Fruit fly (Drosophila melanogaster): ENCODE results near the gene CG12947.

Gene CG12947

DNA sequence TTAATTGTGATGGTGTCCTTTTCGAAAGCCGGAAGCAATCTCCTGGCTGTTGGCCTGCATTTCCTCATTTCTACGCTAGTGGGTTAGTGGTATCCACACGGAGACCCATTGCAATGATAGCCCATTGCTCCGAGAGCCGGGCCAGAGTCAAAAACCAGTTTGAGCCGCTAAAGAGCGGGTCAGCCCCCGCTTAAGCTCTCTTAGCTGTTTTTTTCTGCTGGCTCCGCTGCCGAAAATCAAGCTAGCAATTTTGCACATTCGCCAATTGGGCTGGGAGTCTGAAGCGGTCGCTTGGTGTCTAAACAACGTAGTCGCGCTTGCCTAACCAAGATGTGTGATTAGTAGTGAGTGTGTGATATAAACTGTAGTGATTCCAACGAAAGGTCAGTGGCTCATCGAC is at the start of gene CG12947:
CG12947 (plus strand) TSS at position 301 of the 400 bp plus-strand sequence.
- TF ChIP-seq h (optimal IDR thresholded peaks at IDR 0.05) (no peak), psq (optimal IDR thresholded peaks at IDR 0.05) (no peak), ttk (optimal IDR thresholded peaks at IDR 0.05) (no peak), Myc (optimal IDR thresholded peaks at IDR 0.05) (no peak), Sin3A (optimal IDR thresholded peaks at IDR 0.05) (no peak), insv (optimal IDR thresholded peaks at IDR 0.05) (no peak)

DNA sequence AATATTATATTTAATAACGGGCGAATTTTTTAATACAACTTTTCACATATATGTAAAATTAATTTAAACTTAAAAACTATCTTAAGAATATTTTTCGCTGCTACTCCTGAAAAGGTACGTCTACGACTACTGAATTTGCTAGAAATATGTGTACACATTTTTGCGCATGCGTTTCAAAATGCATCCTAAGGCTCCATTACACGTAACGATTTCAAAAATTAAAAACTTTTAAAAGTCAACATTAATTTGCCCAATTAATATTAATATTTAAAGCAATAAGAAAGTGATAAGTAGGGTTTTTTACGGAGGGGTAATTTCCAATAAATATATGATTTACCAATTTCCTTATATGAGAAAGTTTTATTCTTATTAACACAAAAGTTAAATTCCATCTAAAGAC is 49.1 kb upstream of the CG12947 start, which contains the start of gene FoxP:
FoxP (minus strand) TSS at position 89 of the 400 bp plus-strand sequence.
- TF ChIP-seq psq (optimal IDR thresholded peaks at IDR 0.05) = no peak
- TF ChIP-seq Sin3A (optimal IDR thresholded peaks at IDR 0.05) = no peak
- TF ChIP-seq insv (optimal IDR thresholded peaks at IDR 0.05) = no peak
- TF ChIP-seq ttk (optimal IDR thresholded peaks at IDR 0.05) = no peak
- TF ChIP-seq Myc (optimal IDR thresholded peaks at IDR 0.05) = no peak
- TF ChIP-seq h (optimal IDR thresholded peaks at IDR 0.05) = no peak

DNA sequence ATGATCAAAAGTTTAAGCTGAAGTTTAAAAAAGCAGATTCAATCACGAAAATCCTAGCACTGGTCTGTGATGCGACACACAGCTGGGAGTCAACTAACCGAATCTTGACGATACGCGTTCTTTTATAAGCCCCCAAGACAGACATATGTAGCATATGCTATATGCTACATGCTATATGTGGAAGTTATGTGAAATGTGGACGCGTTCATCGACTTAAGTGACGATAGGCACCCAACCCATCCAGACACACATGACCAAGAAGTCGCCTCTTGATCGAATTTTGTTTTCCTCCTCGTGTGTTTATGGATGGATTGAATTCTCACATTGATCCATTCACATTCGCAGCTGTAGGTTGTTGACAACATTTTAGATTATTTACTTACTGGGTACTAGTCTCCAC is 46.7 kb upstream of the CG12947 start, which contains the start of gene alphaTub85E:
alphaTub85E (minus strand) TSS at position 101 of the 400 bp plus-strand sequence.
- TF ChIP-seq psq (optimal IDR thresholded peaks at IDR 0.05) = no peak

DNA sequence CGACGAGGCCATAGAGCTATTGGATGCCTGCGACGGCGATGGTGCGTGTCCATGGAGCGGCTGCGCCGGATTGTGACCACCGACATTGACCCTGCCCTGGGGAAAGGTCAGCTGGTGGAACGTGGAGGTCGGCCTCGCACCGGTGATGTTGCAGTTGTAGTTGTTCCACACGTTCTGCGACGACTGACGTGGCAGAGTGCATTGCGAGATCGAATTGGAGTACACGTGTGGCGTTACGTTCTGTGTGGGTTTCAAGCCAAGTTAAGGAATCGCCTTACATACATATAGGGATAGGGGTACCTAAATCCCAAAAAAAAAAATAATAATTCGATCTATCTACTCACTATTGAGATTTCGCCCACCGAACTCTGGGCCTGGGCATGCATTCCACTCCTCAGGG is 44.7 kb upstream of the CG12947 start:
- no peak for TF ChIP-seq insv (optimal IDR thresholded peaks at IDR 0.05)
- TF ChIP-seq Sin3A (optimal IDR thresholded peaks at IDR 0.05) = no peak
- no peak for TF ChIP-seq h (optimal IDR thresholded peaks at IDR 0.05)
- no peak for TF ChIP-seq Myc (optimal IDR thresholded peaks at IDR 0.05)
- no peak for TF ChIP-seq ttk (optimal IDR thresholded peaks at IDR 0.05)
- no peak for TF ChIP-seq psq (optimal IDR thresholded peaks at IDR 0.05)

DNA sequence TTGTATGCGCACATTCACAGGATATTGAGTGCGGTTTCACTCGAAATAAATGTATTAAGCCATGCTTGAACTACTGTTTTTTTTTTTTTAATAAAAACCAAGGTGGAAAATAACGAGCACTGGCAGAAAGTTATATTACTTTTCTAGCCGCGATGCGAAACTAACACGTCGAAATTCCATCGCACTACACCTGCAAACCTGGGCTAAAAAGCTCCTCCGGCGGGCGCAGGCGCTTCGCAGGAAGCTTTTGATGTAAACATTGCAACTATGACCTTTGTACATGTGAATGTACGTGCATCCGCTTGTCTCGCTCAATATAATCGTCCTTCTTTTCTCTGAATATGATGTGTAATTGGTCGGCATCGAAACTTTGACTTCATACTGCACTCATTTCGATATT is 40.1 kb upstream of the CG12947 start, which contains the start of gene side-VII:
side-VII (minus strand) TSS at position 187 of the 400 bp plus-strand sequence.
- no peak for TF ChIP-seq Sin3A (optimal IDR thresholded peaks at IDR 0.05)
- no peak for TF ChIP-seq h (optimal IDR thresholded peaks at IDR 0.05)
- no peak for TF ChIP-seq Myc (optimal IDR thresholded peaks at IDR 0.05)
- no peak for TF ChIP-seq insv (optimal IDR thresholded peaks at IDR 0.05)
- no peak for TF ChIP-seq psq (optimal IDR thresholded peaks at IDR 0.05)
- no peak for TF ChIP-seq ttk (optimal IDR thresholded peaks at IDR 0.05)

DNA sequence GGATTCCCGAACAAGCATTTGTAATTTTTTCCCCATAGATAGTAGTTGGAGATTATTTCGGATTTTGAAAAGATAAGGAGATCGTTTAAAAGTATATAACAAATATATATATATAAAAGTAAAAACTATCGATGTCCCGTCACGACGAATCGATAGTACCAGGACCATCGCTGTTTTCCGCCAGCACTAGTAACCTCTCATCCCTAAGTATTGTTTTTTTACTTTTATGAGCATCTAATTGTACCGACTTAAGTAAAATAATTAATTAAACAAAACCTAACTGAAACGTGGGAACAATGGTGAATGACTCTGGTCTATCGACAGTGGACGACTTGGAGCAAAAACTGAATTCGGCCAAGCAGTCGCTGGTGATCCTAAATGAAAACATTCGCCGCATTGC is 39.2 kb upstream of the CG12947 start, which contains the start of gene Pnn:
Pnn (plus strand) TSS at position 187 of the 400 bp plus-strand sequence.
- TF ChIP-seq insv (optimal IDR thresholded peaks at IDR 0.05) (no peak), psq (optimal IDR thresholded peaks at IDR 0.05) (no peak), Sin3A (optimal IDR thresholded peaks at IDR 0.05) (no peak), Myc (optimal IDR thresholded peaks at IDR 0.05) (no peak), ttk (optimal IDR thresholded peaks at IDR 0.05) (no peak)

DNA sequence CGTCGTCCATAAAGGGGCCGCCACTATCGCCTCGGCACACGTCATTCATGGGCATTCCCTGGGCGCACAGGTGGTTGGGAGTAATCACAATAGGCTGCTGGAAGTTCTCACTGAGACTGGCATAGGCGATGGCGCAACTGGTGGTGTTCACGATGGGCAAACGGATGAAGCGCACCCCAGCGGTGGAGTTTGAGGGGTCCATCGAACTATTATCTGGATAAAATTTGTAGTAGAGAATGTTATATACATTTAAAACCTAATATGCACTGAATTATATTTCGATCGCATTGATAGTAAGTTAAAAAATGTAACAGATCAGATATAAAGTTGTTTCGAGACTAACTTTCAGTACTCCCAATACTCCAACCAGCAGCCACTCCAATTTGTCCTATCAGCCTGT is 36.6 kb upstream of the CG12947 start, which contains the start of gene CG31415:
CG31415 (plus strand) TSS at position 301 of the 400 bp plus-strand sequence.
- TF ChIP-seq ttk (optimal IDR thresholded peaks at IDR 0.05) (no peak), Sin3A (optimal IDR thresholded peaks at IDR 0.05) (no peak), psq (optimal IDR thresholded peaks at IDR 0.05) (no peak), insv (optimal IDR thresholded peaks at IDR 0.05) (no peak), Myc (optimal IDR thresholded peaks at IDR 0.05) (no peak)

DNA sequence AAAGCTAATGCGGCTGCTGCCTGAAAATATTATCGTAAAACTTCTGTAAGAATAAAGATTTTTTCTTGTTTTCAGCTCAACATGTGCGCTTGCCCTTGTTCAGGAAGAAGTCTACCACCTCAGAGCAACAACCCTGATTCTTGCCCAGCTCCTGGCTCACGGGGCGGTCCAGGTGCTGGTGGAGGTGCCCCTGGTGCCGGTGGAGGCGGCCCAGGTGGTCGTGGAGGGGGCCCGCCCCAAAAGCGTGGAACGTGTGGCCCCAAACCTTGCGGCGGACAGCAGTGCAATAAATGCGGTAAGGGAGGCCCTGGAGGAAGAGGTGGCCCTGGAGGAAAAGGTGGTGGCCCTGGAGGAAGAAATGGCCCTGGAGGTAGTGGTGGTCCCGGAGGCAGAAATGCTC is 35.9 kb upstream of the CG12947 start:
- no peak for TF ChIP-seq Sin3A (optimal IDR thresholded peaks at IDR 0.05)
- TF ChIP-seq ttk (optimal IDR thresholded peaks at IDR 0.05) = no peak
- TF ChIP-seq Myc (optimal IDR thresholded peaks at IDR 0.05) = no peak
- TF ChIP-seq psq (optimal IDR thresholded peaks at IDR 0.05) = no peak
- no peak for TF ChIP-seq h (optimal IDR thresholded peaks at IDR 0.05)
- TF ChIP-seq insv (optimal IDR thresholded peaks at IDR 0.05) = no peak

DNA sequence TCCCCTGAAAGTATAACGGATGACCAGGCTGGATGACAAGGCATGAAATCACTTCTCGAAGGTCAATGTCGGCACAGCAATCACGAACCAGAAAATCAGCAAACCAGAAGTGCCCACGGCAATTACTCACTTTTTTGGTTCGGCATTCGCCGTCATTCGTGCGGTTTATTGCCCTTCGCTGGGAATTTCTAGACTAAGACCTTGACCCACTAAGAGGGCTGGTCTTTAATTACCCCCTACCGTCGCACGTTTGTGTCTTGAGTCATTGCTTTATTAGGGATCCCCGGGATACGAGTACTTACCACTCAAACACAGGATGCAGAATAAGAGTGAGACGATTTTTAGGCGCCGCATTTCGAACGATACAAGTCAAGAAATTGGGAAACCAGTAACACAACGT is 34.4 kb upstream of the CG12947 start:
- TF ChIP-seq Myc (optimal IDR thresholded peaks at IDR 0.05) (no peak), Sin3A (optimal IDR thresholded peaks at IDR 0.05) (no peak), insv (optimal IDR thresholded peaks at IDR 0.05) (no peak), ttk (optimal IDR thresholded peaks at IDR 0.05) (no peak), psq (optimal IDR thresholded peaks at IDR 0.05) (no peak), h (optimal IDR thresholded peaks at IDR 0.05) (no peak)

DNA sequence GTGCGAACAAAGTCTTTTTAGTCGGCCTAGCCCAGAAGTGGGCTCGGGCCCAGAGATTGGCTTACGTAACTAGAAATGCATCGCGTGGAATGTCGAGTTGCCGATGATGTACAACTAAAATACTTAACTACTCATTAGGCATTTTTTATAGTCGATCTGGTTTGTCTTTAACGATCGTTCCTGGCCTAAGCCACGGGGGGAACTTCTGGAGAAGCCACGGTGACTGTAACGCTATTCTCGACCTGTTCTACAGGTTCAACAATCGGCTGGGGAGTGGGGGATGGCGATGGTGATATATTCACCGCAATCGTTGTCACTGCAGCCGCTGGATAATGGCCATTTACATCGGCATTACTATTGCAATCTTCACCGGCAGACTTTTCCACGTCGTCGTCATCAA is 33.6 kb upstream of the CG12947 start, which contains the start of gene CG34409:
CG34409 (minus strand) TSS at position 101 of the 400 bp plus-strand sequence.
- TF ChIP-seq insv (optimal IDR thresholded peaks at IDR 0.05) (no peak), psq (optimal IDR thresholded peaks at IDR 0.05) (no peak), ttk (optimal IDR thresholded peaks at IDR 0.05) (no peak), Myc (optimal IDR thresholded peaks at IDR 0.05) (no peak), h (optimal IDR thresholded peaks at IDR 0.05) (no peak), Sin3A (optimal IDR thresholded peaks at IDR 0.05) (no peak)

DNA sequence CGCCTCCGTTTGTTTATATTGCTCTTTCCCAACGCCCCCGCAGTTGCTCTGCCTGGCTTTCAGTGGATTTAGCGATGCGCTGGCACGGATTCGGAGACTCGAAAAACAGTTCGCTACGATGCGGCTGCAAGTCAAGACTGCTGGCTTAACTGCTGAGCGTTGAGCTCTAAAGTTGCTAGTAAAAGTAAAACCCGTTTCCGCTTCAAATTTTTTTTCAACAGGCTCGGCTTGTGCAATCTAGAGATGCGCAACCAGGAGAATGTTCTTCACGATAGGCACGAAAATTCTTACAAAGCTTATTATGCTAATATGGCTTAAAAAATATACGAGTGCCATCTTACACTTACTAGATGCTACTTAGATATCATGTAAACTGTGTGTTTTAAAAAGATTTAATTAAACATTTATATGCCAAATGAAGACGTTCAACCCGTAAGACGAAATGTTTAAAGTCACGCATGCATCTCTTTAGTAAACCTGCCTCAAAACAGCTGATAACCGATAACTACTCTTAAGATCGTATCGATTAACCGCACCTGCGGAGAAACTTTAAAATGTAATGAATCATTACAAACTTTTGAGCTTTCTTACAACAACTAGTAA is 32.5 kb upstream of the CG12947 start, which contains the start of gene CG12948:
CG12948 (minus strand) TSS at position 473 of the 603 bp plus-strand sequence.
- no peak for TF ChIP-seq psq (optimal IDR thresholded peaks at IDR 0.05)
- no peak for TF ChIP-seq Sin3A (optimal IDR thresholded peaks at IDR 0.05)

DNA sequence ATGACTTTTGCATAAGTTTGCCTTT is 32.2 kb upstream of the CG12947 start, which contains the start of gene PpD3:
PpD3 (plus strand) TSS at position 1 of the 25 bp plus-strand sequence.
- TF ChIP-seq ttk (optimal IDR thresholded peaks at IDR 0.05) = no peak
- TF ChIP-seq Sin3A (optimal IDR thresholded peaks at IDR 0.05) = no peak
- TF ChIP-seq psq (optimal IDR thresholded peaks at IDR 0.05) = no peak
- TF ChIP-seq Myc (optimal IDR thresholded peaks at IDR 0.05) = no peak
- no peak for TF ChIP-seq h (optimal IDR thresholded peaks at IDR 0.05)
- no peak for TF ChIP-seq insv (optimal IDR thresholded peaks at IDR 0.05)

DNA sequence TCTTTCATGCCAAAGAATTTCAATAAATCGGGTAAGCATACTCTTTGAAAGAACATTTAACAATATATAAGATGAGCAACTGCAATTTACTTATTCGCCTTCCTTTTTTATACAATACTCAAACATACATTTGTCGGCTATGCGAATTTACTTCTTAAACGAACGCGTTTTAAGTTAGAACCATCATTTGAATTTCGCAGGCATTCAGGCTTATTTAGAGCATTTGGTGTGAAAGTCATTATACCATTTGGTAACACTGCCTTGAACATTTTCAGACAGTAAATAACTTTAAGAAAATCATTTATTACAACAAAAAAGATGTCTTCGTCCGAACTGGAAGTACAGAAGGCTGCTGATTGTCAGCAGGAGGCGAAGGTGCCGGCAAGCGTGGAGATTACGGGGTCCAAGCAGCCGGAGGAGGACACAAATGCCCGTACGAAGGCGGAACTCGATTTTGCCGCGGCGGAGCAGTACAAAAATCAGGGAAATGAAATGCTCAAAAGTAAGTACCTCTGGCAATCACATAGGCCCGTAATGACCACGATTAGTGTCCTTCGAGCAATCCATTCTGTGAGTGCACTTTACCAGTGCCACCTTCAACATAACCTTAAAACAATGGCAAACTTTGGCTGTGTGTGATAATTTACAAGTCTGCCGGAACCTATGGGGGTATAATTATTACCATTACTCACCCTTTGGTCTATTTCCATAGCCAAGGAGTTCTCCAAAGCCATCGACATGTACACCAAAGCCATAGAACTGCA is 31.8 kb upstream of the CG12947 start:
- no peak for TF ChIP-seq ttk (optimal IDR thresholded peaks at IDR 0.05)
- no peak for TF ChIP-seq insv (optimal IDR thresholded peaks at IDR 0.05)
- TF ChIP-seq Sin3A (optimal IDR thresholded peaks at IDR 0.05) = no peak
- no peak for TF ChIP-seq h (optimal IDR thresholded peaks at IDR 0.05)
